Fruit fly (Drosophila melanogaster) whole organism, wandering third instar larva: Measurements from ENCODE around the gene CG46427.
A peak's percentile ranks its signal among the peaks of the same experiment; 100 is the strongest.

ENCODE experiments used
- Dfd ChIP-seq: fragments of >200 bp; optimal IDR thresholded peaks from 2 replicates; lab custom pipeline; 2017; ENCODE audit warnings: missing biosample characterization, missing genetic modification characterization
- Hnf4 ChIP-seq: fragments of 200-800 bp; sonication (Bioruptor generic); optimal IDR thresholded peaks from 2 replicates; lab custom pipeline; 2016; ENCODE audit warnings: missing biosample characterization, mild to moderate bottlenecking, missing genetic modification characterization
- Hr83 ChIP-seq: fragments of 200-300 bp; sonication (Bioruptor generic); optimal IDR thresholded peaks from 2 replicates; lab custom pipeline; 2016; ENCODE audit warnings: missing biosample characterization, mild to moderate bottlenecking, missing genetic modification characterization, moderate library complexity; ENCODE audit not compliant: poor library complexity, severe bottlenecking
- N ChIP-seq: fragments of >200 bp; optimal IDR thresholded peaks from 2 replicates; lab custom pipeline; 2018; ENCODE audit warnings: missing biosample characterization, missing external identifiers, missing genetic modification characterization
- OdsH ChIP-seq: fragments of 200-800 bp; sonication (Bioruptor generic); optimal IDR thresholded peaks from 2 replicates; lab custom pipeline; 2016; ENCODE audit warnings: missing biosample characterization, mild to moderate bottlenecking, missing genetic modification characterization
- br ChIP-seq: fragments of 200-800 bp; sonication (Bioruptor generic); optimal IDR thresholded peaks from 2 replicates; lab custom pipeline; 2016; ENCODE audit warnings: missing biosample characterization, missing genetic modification characterization
- h ChIP-seq: fragments of 200-800 bp; sonication (Bioruptor generic); optimal IDR thresholded peaks from 3 replicates; lab custom pipeline; 2016; ENCODE audit warnings: missing biosample characterization, mild to moderate bottlenecking, missing genetic modification characterization
- lola ChIP-seq: fragments of >200 bp; optimal IDR thresholded peaks from 2 replicates; lab custom pipeline; 2017; ENCODE audit warnings: missing biosample characterization, missing genetic modification characterization
- pan ChIP-seq: fragments of >200 bp; optimal IDR thresholded peaks from 2 replicates; lab custom pipeline; 2017
- psq ChIP-seq: fragments of 200-800 bp; sonication (Bioruptor generic); optimal IDR thresholded peaks from 3 replicates; lab custom pipeline; 2017; ENCODE audit warnings: missing biosample characterization, mild to moderate bottlenecking, missing genetic modification characterization, moderate library complexity
- sage ChIP-seq: fragments of 200-800 bp; sonication (Bioruptor generic); optimal IDR thresholded peaks from 2 replicates; lab custom pipeline; 2016; ENCODE audit warnings: missing biosample characterization, mild to moderate bottlenecking, missing genetic modification characterization

DNA sequence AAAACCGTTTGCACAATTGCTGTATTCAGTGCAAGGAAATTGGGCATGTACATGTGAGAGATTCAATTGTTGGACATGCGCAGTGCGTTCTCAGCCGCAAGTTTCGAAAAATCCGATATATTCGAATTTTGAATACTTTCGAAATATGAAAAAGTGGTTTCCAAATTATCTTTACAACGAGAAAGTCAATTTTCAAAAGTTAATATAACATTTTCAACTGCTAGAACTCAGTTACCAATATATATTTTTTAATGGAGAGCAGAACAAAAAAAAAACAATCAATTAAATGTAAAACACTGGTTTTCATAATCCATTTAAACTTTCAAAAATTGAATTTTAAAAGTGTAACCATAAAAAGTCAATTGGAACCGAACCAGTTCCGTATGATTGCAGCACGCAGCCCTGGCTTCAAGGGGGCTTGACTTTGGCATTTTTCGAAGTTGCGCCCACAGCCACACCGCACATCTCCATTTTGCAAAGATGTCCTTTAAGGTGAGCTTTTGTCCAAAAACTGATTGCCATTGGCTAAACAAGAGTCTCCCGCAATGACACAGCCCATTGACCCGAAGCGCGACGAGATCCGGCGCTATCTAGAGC lies 16.5 kb downstream of the CG46427 start, which contains the start of the genes Scgbeta and CG17202:
- TF ChIP-seq Hnf4 (GFP tag; lab: Kevin White, UChicago) (no peak), Dfd (GFP tag; lab: Kevin White, UChicago) (no peak), lola (GFP tag; lab: Kevin White, UChicago) (no peak), br (GFP tag; lab: Kevin White, UChicago) (no peak), pan (no peak), N (no peak), OdsH (GFP tag; lab: Kevin White, UChicago) (no peak), sage (GFP tag; lab: Kevin White, UChicago) (no peak), Hr83 (GFP tag; lab: Kevin White, UChicago) (peak; percentile 56), h (GFP tag; lab: Kevin White, UChicago) (no peak), psq (GFP tag; lab: Kevin White, UChicago) (no peak)
